Worm (Caenorhabditis elegans) whole organism, L4 larva: Measurements from ENCODE around the gene C18H9.6.

Source experiments
- F10B5.3 ChIP-seq: sonication (generic microtip); optimal IDR thresholded peaks from 2 replicates; lab custom pipeline; 2016; ENCODE audit warnings: mild to moderate bottlenecking, missing genetic modification characterization, missing compliant biosample characterization
- F26F4.8 ChIP-seq: fragments of 200-800 bp; sonication (Bioruptor generic); conservative IDR thresholded peaks from 2 replicates; pipeline ENCODE4 v1.3.6; 2022; ENCODE audit warnings: missing genetic modification characterization, missing compliant biosample characterization
- T20F7.1 ChIP-seq: fragments of 200-800 bp; sonication (Bioruptor generic); optimal IDR thresholded peaks from 2 replicates; lab custom pipeline; 2018; ENCODE audit warnings: mild to moderate bottlenecking, missing genetic modification characterization, missing compliant biosample characterization
- Y105C5A.15 ChIP-seq: fragments of 200-800 bp; sonication (Bioruptor generic); IDR thresholded peaks from 2 replicates; pipeline ENCODE4 v1.3.6; 2022; ENCODE audit warnings: missing genetic modification characterization, missing compliant biosample characterization
- Y48G9A.11 ChIP-seq: fragments of 200-800 bp; sonication (Bioruptor generic); IDR thresholded peaks from 2 replicates; pipeline ENCODE4 v1.3.6; 2022; ENCODE audit warnings: missing genetic modification reagents, missing genetic modification characterization, missing compliant biosample characterization
- Y75B8A.6 ChIP-seq: fragments of 200-800 bp; sonication (Bioruptor generic); IDR thresholded peaks from 2 replicates; pipeline ENCODE4 v1.3.6; 2022; ENCODE audit warnings: missing genetic modification reagents, missing genetic modification characterization, missing compliant biosample characterization
- ZK337.2 ChIP-seq: fragments of 200-800 bp; sonication (Bioruptor generic); IDR thresholded peaks from 2 replicates; pipeline ENCODE4 v1.3.6; 2022; ENCODE audit warnings: missing genetic modification reagents, missing genetic modification characterization, missing compliant biosample characterization
- aha-1 ChIP-seq: fragments of 150-350 bp; peaks from one replicate; lab custom pipeline; 2014; ENCODE audit warnings: missing biosample characterization, missing genetic modification characterization
- attf-4 ChIP-seq: sonication (generic microtip); optimal IDR thresholded peaks from 3 replicates; lab custom pipeline; 2017; ENCODE audit warnings: missing biosample characterization, missing genetic modification characterization
- ceh-20 ChIP-seq: fragments of 200-800 bp; sonication (Bioruptor generic); IDR thresholded peaks from 2 replicates; pipeline ENCODE4 v1.3.6; 2022; ENCODE audit warnings: missing genetic modification reagents, missing genetic modification characterization, missing compliant biosample characterization
- ceh-82 ChIP-seq: sonication (generic microtip); optimal IDR thresholded peaks from 2 replicates; lab custom pipeline; 2017; ENCODE audit warnings: missing biosample characterization, missing genetic modification characterization
- ces-1 ChIP-seq: fragments of 150-350 bp; sonication (generic microtip); optimal IDR thresholded peaks from 4 replicates; lab custom pipeline; 2014; ENCODE audit warnings: missing biosample characterization, missing genetic modification reagents, missing genetic modification characterization
- cey-2 ChIP-seq: sonication (generic microtip); optimal IDR thresholded peaks from 3 replicates; lab custom pipeline; 2017; ENCODE audit warnings: missing genetic modification characterization, mild to moderate bottlenecking, missing compliant biosample characterization, antibody characterized with exemption, borderline replicate concordance; ENCODE audit not compliant: insufficient read depth
- daf-12 ChIP-seq: fragments of 150-350 bp; optimal IDR thresholded peaks from 2 replicates; lab custom pipeline; 2014; ENCODE audit warnings: missing biosample characterization, missing genetic modification reagents, missing genetic modification characterization
- daf-8 ChIP-seq: fragments of 200-800 bp; sonication (Bioruptor generic); IDR thresholded peaks from 2 replicates; pipeline ENCODE4 v1.3.6; 2022; ENCODE audit warnings: missing genetic modification characterization, missing compliant biosample characterization
- dmd-8 ChIP-seq: fragments of 200-800 bp; sonication (Bioruptor generic); IDR thresholded peaks from 2 replicates; pipeline ENCODE4 v1.3.6; 2022; ENCODE audit warnings: missing genetic modification characterization, missing compliant biosample characterization
- duxl-1 ChIP-seq: sonication (generic microtip); optimal IDR thresholded peaks from 2 replicates; lab custom pipeline; 2016; ENCODE audit warnings: mild to moderate bottlenecking, missing genetic modification characterization, moderate library complexity, missing compliant biosample characterization; ENCODE audit not compliant: poor library complexity
- hif-1 ChIP-seq, 2 experiments: sonication (generic microtip); optimal IDR thresholded peaks; 2 replicates each; lab custom pipeline; 2016 to 2017; ENCODE audit warnings: missing compliant biosample characterization in 2 of 2, missing genetic modification characterization in 2 of 2, missing genetic modification reagents in 2 of 2, missing genotype in 2 of 2, mild to moderate bottlenecking in 1 of 2
- hmg-1.1 ChIP-seq: fragments of 200-800 bp; sonication (Bioruptor generic); IDR thresholded peaks from 2 replicates; pipeline ENCODE4 v1.3.6; 2022; ENCODE audit warnings: missing genetic modification reagents, missing genetic modification characterization, missing compliant biosample characterization
- jun-1 ChIP-seq: fragments of 150-350 bp; optimal IDR thresholded peaks from 2 replicates; lab custom pipeline; 2014; ENCODE audit warnings: missing biosample characterization, missing genetic modification reagents, missing genetic modification characterization
- lin-29 ChIP-seq: fragments of 200-800 bp; sonication (Bioruptor generic); IDR thresholded peaks from 2 replicates; pipeline ENCODE4 v1.3.6; 2022; ENCODE audit warnings: missing genetic modification reagents, missing genetic modification characterization, missing compliant biosample characterization
- lir-3 ChIP-seq: sonication (generic microtip); optimal IDR thresholded peaks from 2 replicates; lab custom pipeline; 2016; ENCODE audit warnings: mild to moderate bottlenecking, missing genetic modification characterization, missing compliant biosample characterization
- lsy-2 ChIP-seq, 2 experiments: fragments of 150-350 bp in 1 of 2; sonication (generic microtip) in 1 of 2; optimal IDR thresholded peaks; 2 replicates each; lab custom pipeline; 2014 to 2017; ENCODE audit warnings: missing biosample characterization in 2 of 2, missing genetic modification characterization in 2 of 2
- madf-5 ChIP-seq, 2 experiments: fragments of 200-800 bp; sonication (Bioruptor generic); IDR thresholded peaks; 2 replicates each; pipeline ENCODE4 v1.3.6; 2022; ENCODE audit warnings: missing compliant biosample characterization in 2 of 2, missing genetic modification characterization in 2 of 2
- madf-9 ChIP-seq: fragments of 200-800 bp; sonication (Bioruptor generic); conservative IDR thresholded peaks from 2 replicates; pipeline ENCODE4 v1.3.6; 2022; ENCODE audit warnings: missing genetic modification reagents, missing genetic modification characterization, missing compliant biosample characterization
- mes-2 ChIP-seq: sonication (generic microtip); optimal IDR thresholded peaks from 2 replicates; lab custom pipeline; 2016; ENCODE audit warnings: missing genotype, mild to moderate bottlenecking, missing genetic modification characterization, missing compliant biosample characterization; ENCODE audit not compliant: poor library complexity, severe bottlenecking
- nhr-10 ChIP-seq: fragments of 150-350 bp; optimal IDR thresholded peaks from 2 replicates; lab custom pipeline; 2014; ENCODE audit warnings: missing biosample characterization, missing genetic modification characterization
- nhr-11 ChIP-seq: fragments of 150-350 bp; optimal IDR thresholded peaks from 2 replicates; lab custom pipeline; 2014; ENCODE audit warnings: missing biosample characterization, missing genetic modification characterization
- nhr-111 ChIP-seq: fragments of 200-800 bp; sonication (Bioruptor generic); optimal IDR thresholded peaks from 2 replicates; lab custom pipeline; 2018; ENCODE audit warnings: mild to moderate bottlenecking, missing genetic modification characterization, missing compliant biosample characterization
- nhr-25 ChIP-seq: sonication (generic microtip); optimal IDR thresholded peaks from 2 replicates; lab custom pipeline; 2017; ENCODE audit warnings: missing genetic modification characterization, mild to moderate bottlenecking, missing compliant biosample characterization, antibody characterized with exemption, moderate library complexity, borderline replicate concordance; ENCODE audit not compliant: insufficient read depth
- nhr-42 ChIP-seq: fragments of 200-800 bp; sonication (Bioruptor generic); IDR thresholded peaks from 2 replicates; pipeline ENCODE4 v1.3.6; 2022; ENCODE audit warnings: missing genetic modification characterization, missing compliant biosample characterization
- nhr-76 ChIP-seq: fragments of 150-350 bp; optimal IDR thresholded peaks from 2 replicates; lab custom pipeline; 2014; ENCODE audit warnings: missing biosample characterization, missing genetic modification characterization
- pha-4 ChIP-seq, 2 experiments: fragments of 150-350 bp in 1 of 2; fragments of 200-800 bp in 1 of 2; sonication (Bioruptor generic) in 1 of 2; IDR thresholded peaks in 1 of 2; optimal IDR thresholded peaks in 1 of 2; 2 replicates each; pipeline versions ENCODE4 v1.3.6 to Lab custom; 2014 to 2022; ENCODE audit warnings: missing genetic modification characterization in 2 of 2, missing genetic modification reagents in 2 of 2, missing biosample characterization in 1 of 2, missing compliant biosample characterization in 1 of 2
- php-3 ChIP-seq: fragments of 200-800 bp; sonication (Bioruptor generic); IDR thresholded peaks from 2 replicates; pipeline ENCODE4 v1.3.6; 2022; ENCODE audit warnings: missing genetic modification reagents, missing genetic modification characterization, missing compliant biosample characterization
- rbr-2 ChIP-seq: sonication (generic microtip); optimal IDR thresholded peaks from 2 replicates; lab custom pipeline; 2016; ENCODE audit warnings: missing genotype, missing genetic modification characterization, missing compliant biosample characterization
- saeg-2 ChIP-seq: fragments of 200-800 bp; sonication (Bioruptor generic); IDR thresholded peaks from 2 replicates; pipeline ENCODE4 v1.3.6; 2022; ENCODE audit warnings: missing genetic modification reagents, missing genetic modification characterization, missing compliant biosample characterization
- sdz-12 ChIP-seq: fragments of 200-800 bp; sonication (Bioruptor generic); optimal IDR thresholded peaks from 2 replicates; lab custom pipeline; 2018; ENCODE audit warnings: mild to moderate bottlenecking, missing genetic modification characterization, missing compliant biosample characterization
- set-16 ChIP-seq: fragments of 200-800 bp; sonication (Bioruptor generic); IDR thresholded peaks from 2 replicates; pipeline ENCODE4 v1.3.6; 2022; ENCODE audit warnings: missing genetic modification reagents, missing genetic modification characterization, missing compliant biosample characterization
- snpc-1.2 ChIP-seq: fragments of 200-800 bp; sonication (Bioruptor generic); IDR thresholded peaks from 2 replicates; pipeline ENCODE4 v1.3.6; 2022; ENCODE audit warnings: missing genetic modification reagents, missing genetic modification characterization, missing compliant biosample characterization
- snpc-4 ChIP-seq: fragments of 150-350 bp; optimal IDR thresholded peaks from 2 replicates; lab custom pipeline; 2014; ENCODE audit warnings: missing biosample characterization, missing genetic modification characterization
- spr-1 ChIP-seq: sonication (generic microtip); optimal IDR thresholded peaks from 2 replicates; lab custom pipeline; 2016; ENCODE audit warnings: mild to moderate bottlenecking, missing genetic modification characterization, missing compliant biosample characterization
- spr-3 ChIP-seq: fragments of 200-800 bp; sonication (Bioruptor generic); optimal IDR thresholded peaks from 2 replicates; lab custom pipeline; 2018; ENCODE audit warnings: mild to moderate bottlenecking, missing genetic modification characterization, missing compliant biosample characterization
- tag-97 ChIP-seq: fragments of 200-800 bp; sonication (Bioruptor generic); IDR thresholded peaks from 2 replicates; pipeline ENCODE4 v1.3.6; 2022; ENCODE audit warnings: missing genetic modification characterization, missing compliant biosample characterization
- tra-1 ChIP-seq: fragments of 200-800 bp; sonication (Bioruptor generic); IDR thresholded peaks from 2 replicates; pipeline ENCODE4 v1.3.6; 2022; ENCODE audit warnings: missing genetic modification reagents, missing genetic modification characterization, missing compliant biosample characterization
- zip-2 ChIP-seq: fragments of 150-350 bp; optimal IDR thresholded peaks from 2 replicates; lab custom pipeline; 2014; ENCODE audit warnings: missing biosample characterization, missing genetic modification characterization
- ztf-11 ChIP-seq: fragments of 150-350 bp; optimal IDR thresholded peaks from 2 replicates; lab custom pipeline; 2014; ENCODE audit warnings: missing biosample characterization, missing genetic modification characterization
- ztf-7 ChIP-seq: fragments of 150-350 bp; optimal IDR thresholded peaks from 2 replicates; lab custom pipeline; 2014; ENCODE audit warnings: missing biosample characterization, missing genetic modification characterization

C18H9.6 gene

ce11 chrII:6685964-6686363 is 15.5 kb downstream of the C18H9.6 start:
- TF ChIP-seq tra-1 (GFP tag; lab: Robert Waterston, UW), result no peak
- TF ChIP-seq tag-97 (GFP tag; lab: Robert Waterston, UW), result no peak
- no peak for TF ChIP-seq duxl-1 (tag; lab: Kevin White, UChicago)
- TF ChIP-seq set-16 (GFP tag; lab: Robert Waterston, UW), result peak; percentile 67; the same call in 1 of the 2 replicates
- TF ChIP-seq aha-1 (tag; lab: Kevin White, UChicago), result peak; percentile 65
- TF ChIP-seq, all 104 proteins: peak for 2

- TF ChIP-seq lsy-2 (tag; optimal IDR thresholded peaks at IDR 0.05; lab: Kevin White, UChicago), result peak in 1 of 2 experiments; percentile 44
- no peak for TF ChIP-seq duxl-1 (tag; lab: Kevin White, UChicago)
- TF ChIP-seq Y48G9A.11 (GFP tag; lab: Robert Waterston, UW), result no peak
- no peak for TF ChIP-seq nhr-42 (GFP tag; lab: Robert Waterston, UW)
- no peak for TF ChIP-seq ztf-7 (tag; lab: Kevin White, UChicago)
- no peak for TF ChIP-seq snpc-4 (tag; lab: Kevin White, UChicago)
- no peak for TF ChIP-seq Y75B8A.6 (GFP tag; lab: Robert Waterston, UW)
- TF ChIP-seq zip-2 (tag; lab: Kevin White, UChicago), result no peak
- no peak for TF ChIP-seq nhr-10 (tag; lab: Kevin White, UChicago)
- no peak for TF ChIP-seq madf-9
- TF ChIP-seq lin-29 (GFP tag; lab: Robert Waterston, UW), result no peak
- TF ChIP-seq F10B5.3 (tag; lab: Kevin White, UChicago), result no peak
- TF ChIP-seq nhr-25, result no peak
- peak; percentile 39 for TF ChIP-seq nhr-11
- no peak for TF ChIP-seq php-3 (GFP tag; lab: Robert Waterston, UW)
- TF ChIP-seq set-16 (GFP tag; lab: Robert Waterston, UW), result no peak
- TF ChIP-seq snpc-1.2 (GFP tag; lab: Robert Waterston, UW), result no peak
- no peak for TF ChIP-seq daf-8 (GFP tag; lab: Robert Waterston, UW)
- no peak for TF ChIP-seq tag-97 (GFP tag; lab: Robert Waterston, UW)
- TF ChIP-seq rbr-2 (tag; lab: Kevin White, UChicago), result peak; percentile 23
- TF ChIP-seq ceh-82 (tag; lab: Kevin White, UChicago), result no peak
- TF ChIP-seq ZK337.2 (GFP tag; lab: Robert Waterston, UW), result no peak
- peak; percentile 56; the same call in 1 of the 2 replicates for TF ChIP-seq hmg-1.1 (GFP tag; lab: Robert Waterston, UW)
- TF ChIP-seq lir-3 (tag; lab: Kevin White, UChicago), result no peak
- no peak for TF ChIP-seq F26F4.8 (GFP tag; lab: Robert Waterston, UW)
- no peak for TF ChIP-seq sdz-12
- no peak for TF ChIP-seq cey-2 (tag; lab: Kevin White, UChicago)
- no peak for TF ChIP-seq nhr-111 (GFP tag; lab: Kevin White, UChicago)
- no peak for TF ChIP-seq jun-1 (tag; lab: Kevin White, UChicago)
- TF ChIP-seq ceh-20 (GFP tag; lab: Robert Waterston, UW), result no peak
- peak in 1 of 2 experiments; percentile 63 for TF ChIP-seq hif-1 (tag; optimal IDR thresholded peaks at IDR 0.05; lab: Kevin White, UChicago)
- TF ChIP-seq pha-4 (GFP tag; IDR thresholded peaks at IDR 0.05; lab: Robert Waterston, UW), result no peak
- TF ChIP-seq pha-4 (tag; optimal IDR thresholded peaks at IDR 0.05; lab: Kevin White, UChicago), result no peak
- TF ChIP-seq mes-2, result peak; percentile 53
- TF ChIP-seq saeg-2 (GFP tag; lab: Robert Waterston, UW), result no peak
- TF ChIP-seq daf-12 (tag; lab: Kevin White, UChicago), result no peak
- TF ChIP-seq spr-3, result no peak
- TF ChIP-seq ztf-11 (tag; lab: Kevin White, UChicago), result no peak
- TF ChIP-seq madf-5 (GFP tag; IDR thresholded peaks at IDR 0.05; lab: Robert Waterston, UW), result no peak
- no peak for TF ChIP-seq dmd-8 (GFP tag; lab: Robert Waterston, UW)
- no peak for TF ChIP-seq ces-1 (GFP tag; lab: Kevin White, UChicago)
- no peak for TF ChIP-seq Y105C5A.15 (GFP tag; lab: Robert Waterston, UW)
- TF ChIP-seq spr-1, result no peak
- TF ChIP-seq nhr-76 (tag; lab: Kevin White, UChicago), result no peak
- no peak for TF ChIP-seq T20F7.1 (GFP tag; lab: Kevin White, UChicago)
- TF ChIP-seq attf-4 (tag; lab: Kevin White, UChicago), result no peak
These were observed 17.7 kb downstream of the C18H9.6 start, which contains the start of gene gyf-1 for ce11 chrII:6683663-6684285. gyf-1 (plus strand) TSS chrII:6684235.
